Fruit fly (Drosophila melanogaster) whole organism, embryonic: ENCODE data around the gene CG34135.
A peak's percentile ranks its signal among the peaks of the same experiment; 100 is the strongest.

Experiments used
- Adf1 ChIP-seq: fragments of 200-800 bp; sonication (Bioruptor generic); IDR thresholded peaks from 2 replicates; pipeline ENCODE4 v1.3.6; 2022; ENCODE audit warnings: missing biosample characterization, missing genetic modification characterization
- CG10147 ChIP-seq: fragments of 200-800 bp; sonication (Bioruptor generic); optimal IDR thresholded peaks from 2 replicates; lab custom pipeline; 2019; ENCODE audit warnings: missing biosample characterization, mild to moderate bottlenecking, missing genetic modification characterization, moderate library complexity
- CG10565 ChIP-seq: fragments of 200-800 bp; sonication (Bioruptor generic); optimal IDR thresholded peaks from 3 replicates; lab custom pipeline; 2016; ENCODE audit warnings: missing biosample characterization, mild to moderate bottlenecking, missing genetic modification characterization
- CG11723 ChIP-seq: fragments of 200-800 bp; sonication (Bioruptor generic); optimal IDR thresholded peaks from 2 replicates; lab custom pipeline; 2017; ENCODE audit warnings: missing biosample characterization, mild to moderate bottlenecking, missing genetic modification characterization
- CG16813 ChIP-seq: fragments of 200-800 bp; sonication (Bioruptor generic); IDR thresholded peaks from 3 replicates; pipeline ENCODE4 v1.3.6; 2022; ENCODE audit warnings: missing biosample characterization, missing genetic modification characterization; ENCODE audit not compliant: partially characterized antibody
- CG17359 ChIP-seq: fragments of 200-800 bp; sonication (Bioruptor generic); optimal IDR thresholded peaks from 3 replicates; lab custom pipeline; 2018; ENCODE audit warnings: missing biosample characterization, mild to moderate bottlenecking, missing genetic modification characterization, moderate library complexity
- CG2712 ChIP-seq: fragments of 200-800 bp; optimal IDR thresholded peaks from 3 replicates; lab custom pipeline; 2019; ENCODE audit warnings: missing biosample characterization, mild to moderate bottlenecking, missing genetic modification characterization, moderate library complexity
- CG33213 ChIP-seq: fragments of 200-800 bp; sonication (Bioruptor generic); optimal IDR thresholded peaks from 3 replicates; lab custom pipeline; 2016; ENCODE audit warnings: missing biosample characterization, missing genetic modification characterization
- CG3847 ChIP-seq: fragments of 200-800 bp; sonication (Bioruptor generic); IDR thresholded peaks from 2 replicates; pipeline ENCODE4 v1.3.6; 2022; ENCODE audit warnings: missing biosample characterization, missing genetic modification characterization
- CG3995 ChIP-seq: fragments of 200-800 bp; sonication (Bioruptor generic); optimal IDR thresholded peaks from 3 replicates; lab custom pipeline; 2016; ENCODE audit warnings: missing biosample characterization, missing genetic modification characterization
- CG4328 ChIP-seq: fragments of 200-800 bp; sonication (Bioruptor generic); optimal IDR thresholded peaks from 3 replicates; lab custom pipeline; 2017; ENCODE audit warnings: missing biosample characterization, missing genetic modification reagents, missing genetic modification characterization
- CG4617 ChIP-seq: fragments of 200-800 bp; sonication (Bioruptor generic); optimal IDR thresholded peaks from 3 replicates; lab custom pipeline; 2016; ENCODE audit warnings: missing biosample characterization, missing genetic modification characterization, borderline replicate concordance
- CG5245 ChIP-seq: fragments of 200-800 bp; sonication (Bioruptor generic); optimal IDR thresholded peaks from 3 replicates; lab custom pipeline; 2016; ENCODE audit warnings: missing biosample characterization, missing genetic modification characterization
- CG6765 ChIP-seq: fragments of 200-800 bp; sonication (Bioruptor generic); optimal IDR thresholded peaks from 3 replicates; lab custom pipeline; 2017; ENCODE audit warnings: missing biosample characterization, mild to moderate bottlenecking, missing genetic modification characterization
- CG6813 ChIP-seq: fragments of 200-800 bp; sonication (Bioruptor generic); optimal IDR thresholded peaks from 2 replicates; lab custom pipeline; 2017; ENCODE audit warnings: missing biosample characterization, missing genetic modification characterization, mild to moderate bottlenecking, moderate library complexity, missing genetic modification reagents
- CG7372 ChIP-seq: fragments of 200-800 bp; sonication (Bioruptor generic); IDR thresholded peaks from 2 replicates; pipeline ENCODE4 v1.3.6; 2022; ENCODE audit warnings: missing biosample characterization, missing genetic modification characterization
- CG7745 ChIP-seq: fragments of 200-800 bp; sonication (Bioruptor generic); optimal IDR thresholded peaks from 2 replicates; lab custom pipeline; 2018; ENCODE audit warnings: missing biosample characterization, mild to moderate bottlenecking, missing genetic modification characterization, moderate library complexity
- CG8478 ChIP-seq: fragments of >200 bp; optimal IDR thresholded peaks from 2 replicates; lab custom pipeline; 2018
- D ChIP-seq, 2 experiments: fragments of 200-800 bp in 1 of 2; fragments of >200 bp in 1 of 2; sonication (Bioruptor generic) in 1 of 2; optimal IDR thresholded peaks; 2 replicates in 1 of 2; 3 replicates in 1 of 2; lab custom pipeline; 2017; ENCODE audit warnings: mild to moderate bottlenecking in 1 of 2, missing biosample characterization in 1 of 2, missing genetic modification characterization in 1 of 2, missing genetic modification reagents in 1 of 2
- Dad ChIP-seq: fragments of 200-800 bp; sonication (Bioruptor generic); optimal IDR thresholded peaks from 3 replicates; lab custom pipeline; 2016; ENCODE audit warnings: missing biosample characterization, missing genetic modification characterization
- H2.0 ChIP-seq: fragments of 200-800 bp; sonication (Bioruptor generic); IDR thresholded peaks from 2 replicates; pipeline ENCODE4 v1.3.6; 2022; ENCODE audit warnings: missing biosample characterization, missing genetic modification characterization
- Hmr ChIP-seq: fragments of 200-800 bp; sonication (Bioruptor generic); optimal IDR thresholded peaks from 3 replicates; lab custom pipeline; 2017; ENCODE audit warnings: mild to moderate bottlenecking, missing biosample characterization, missing genetic modification reagents, missing genetic modification characterization
- Meics ChIP-seq: fragments of 200-800 bp; sonication (Bioruptor generic); optimal IDR thresholded peaks from 2 replicates; lab custom pipeline; 2017; ENCODE audit warnings: missing biosample characterization, mild to moderate bottlenecking, missing genetic modification characterization
- Mes4 ChIP-seq: fragments of 200-800 bp; sonication (Bioruptor generic); optimal IDR thresholded peaks from 2 replicates; lab custom pipeline; 2016; ENCODE audit warnings: missing biosample characterization, missing genetic modification characterization
- NK7.1 ChIP-seq: fragments of 200-800 bp; sonication (Bioruptor generic); optimal IDR thresholded peaks from 3 replicates; lab custom pipeline; 2016; ENCODE audit warnings: missing biosample characterization, missing genetic modification characterization
- NfI ChIP-seq: fragments of 200-800 bp; sonication (Bioruptor generic); optimal IDR thresholded peaks from 3 replicates; lab custom pipeline; 2018; ENCODE audit warnings: missing biosample characterization, mild to moderate bottlenecking, missing genetic modification characterization, moderate library complexity
- Oaz ChIP-seq: fragments of 200-800 bp; sonication (Bioruptor generic); IDR thresholded peaks from 2 replicates; pipeline ENCODE4 v1.3.6; 2022; ENCODE audit warnings: missing biosample characterization, missing genetic modification characterization
- Opbp ChIP-seq: fragments of 200-800 bp; sonication (Bioruptor generic); IDR thresholded peaks from 3 replicates; pipeline ENCODE4 v1.3.6; 2022; ENCODE audit warnings: missing biosample characterization, missing genetic modification characterization; ENCODE audit not compliant: partially characterized antibody
- PHDP ChIP-seq: fragments of 200-800 bp; sonication (Bioruptor generic); optimal IDR thresholded peaks from 3 replicates; lab custom pipeline; 2018; ENCODE audit warnings: missing biosample characterization, mild to moderate bottlenecking, missing genetic modification characterization, moderate library complexity
- Six4 ChIP-seq: fragments of 200-800 bp; sonication (Bioruptor generic); optimal IDR thresholded peaks from 2 replicates; lab custom pipeline; 2016; ENCODE audit warnings: missing biosample characterization, missing genetic modification characterization
- br ChIP-seq: fragments of >200 bp; optimal IDR thresholded peaks from 2 replicates; lab custom pipeline; 2017
- bsh ChIP-seq, 2 experiments: fragments of 200-800 bp; sonication (Bioruptor generic); optimal IDR thresholded peaks; 2 replicates each; lab custom pipeline; 2017 to 2018; ENCODE audit warnings: mild to moderate bottlenecking in 2 of 2, missing biosample characterization in 2 of 2, missing genetic modification characterization in 2 of 2, moderate library complexity in 1 of 2
- cas ChIP-seq: fragments of 200-800 bp; sonication (Bioruptor generic); IDR thresholded peaks from 2 replicates; pipeline ENCODE4 v1.3.6; 2022; ENCODE audit warnings: missing biosample characterization, missing genetic modification characterization
- croc ChIP-seq: fragments of 200-800 bp; sonication (Bioruptor generic); conservative IDR thresholded peaks from 3 replicates; pipeline ENCODE4 v1.3.6; 2022; ENCODE audit warnings: missing biosample characterization, missing genetic modification characterization
- knrl ChIP-seq: fragments of 200-800 bp; sonication (Bioruptor generic); IDR thresholded peaks from 3 replicates; pipeline ENCODE4 v1.3.6; 2022; ENCODE audit warnings: missing biosample characterization, missing genetic modification characterization; ENCODE audit not compliant: partially characterized antibody
- lbe ChIP-seq: fragments of 200-800 bp; sonication (Bioruptor generic); optimal IDR thresholded peaks from 2 replicates; lab custom pipeline; 2016; ENCODE audit warnings: missing biosample characterization, mild to moderate bottlenecking, missing genetic modification characterization
- nom ChIP-seq: fragments of 200-800 bp; sonication (Bioruptor generic); optimal IDR thresholded peaks from 2 replicates; lab custom pipeline; 2017; ENCODE audit warnings: missing biosample characterization, missing genetic modification characterization, mild to moderate bottlenecking, moderate library complexity, missing genetic modification reagents
- otp ChIP-seq: fragments of 200-800 bp; sonication (Bioruptor generic); IDR thresholded peaks from 3 replicates; pipeline ENCODE4, ENCODE4 v1.3.6; 2022; ENCODE audit warnings: missing biosample characterization, missing genetic modification characterization
- phol ChIP-seq: fragments of 200-800 bp; sonication (Bioruptor generic); optimal IDR thresholded peaks from 3 replicates; lab custom pipeline; 2018; ENCODE audit warnings: missing biosample characterization, mild to moderate bottlenecking, missing genetic modification characterization, moderate library complexity
- pnt ChIP-seq: fragments of 200-800 bp; sonication (Bioruptor generic); optimal IDR thresholded peaks from 3 replicates; lab custom pipeline; 2016; ENCODE audit warnings: missing biosample characterization, missing genetic modification characterization
- scrt ChIP-seq: fragments of 200-800 bp; sonication (Bioruptor generic); optimal IDR thresholded peaks from 2 replicates; lab custom pipeline; 2018; ENCODE audit warnings: missing biosample characterization, mild to moderate bottlenecking, missing genetic modification characterization, moderate library complexity
- shn ChIP-seq: fragments of 200-800 bp; sonication (Bioruptor generic); optimal IDR thresholded peaks from 3 replicates; lab custom pipeline; 2016; ENCODE audit warnings: missing biosample characterization, missing genetic modification characterization
- sisA ChIP-seq: fragments of 200-800 bp; sonication (Bioruptor generic); IDR thresholded peaks from 2 replicates; pipeline ENCODE4 v1.3.6; 2022; ENCODE audit warnings: missing biosample characterization, missing genetic modification characterization
- slbo ChIP-seq: fragments of 200-800 bp; sonication (Bioruptor generic); IDR thresholded peaks from 2 replicates; pipeline ENCODE4 v1.3.6; 2022; ENCODE audit warnings: missing biosample characterization, missing genetic modification characterization
- tll ChIP-seq, 2 experiments: fragments of 200-800 bp in 1 of 2; fragments of >200 bp in 1 of 2; sonication (Bioruptor generic) in 1 of 2; optimal IDR thresholded peaks; 2 replicates each; lab custom pipeline; 2017 to 2019; ENCODE audit warnings: missing biosample characterization in 2 of 2, missing genetic modification characterization in 2 of 2, mild to moderate bottlenecking in 1 of 2, moderate library complexity in 1 of 2
- ttk ChIP-seq: fragments of 200-800 bp; sonication (Bioruptor generic); IDR thresholded peaks from 2 replicates; pipeline ENCODE4 v2.1.2; 2022; ENCODE audit warnings: missing biosample characterization, missing genetic modification characterization
- unpg ChIP-seq: fragments of 200-800 bp; sonication (Bioruptor generic); optimal IDR thresholded peaks from 3 replicates; lab custom pipeline; 2018; ENCODE audit warnings: missing biosample characterization, mild to moderate bottlenecking, missing genetic modification characterization, moderate library complexity
- wor ChIP-seq: fragments of 200-800 bp; sonication (Bioruptor generic); IDR thresholded peaks from 2 replicates; pipeline ENCODE4 v1.3.6; 2022; ENCODE audit warnings: missing biosample characterization, missing genetic modification characterization
- yki ChIP-seq: fragments of >200 bp; optimal IDR thresholded peaks from 3 replicates; lab custom pipeline; 2018

Gene CG34135

DNA sequence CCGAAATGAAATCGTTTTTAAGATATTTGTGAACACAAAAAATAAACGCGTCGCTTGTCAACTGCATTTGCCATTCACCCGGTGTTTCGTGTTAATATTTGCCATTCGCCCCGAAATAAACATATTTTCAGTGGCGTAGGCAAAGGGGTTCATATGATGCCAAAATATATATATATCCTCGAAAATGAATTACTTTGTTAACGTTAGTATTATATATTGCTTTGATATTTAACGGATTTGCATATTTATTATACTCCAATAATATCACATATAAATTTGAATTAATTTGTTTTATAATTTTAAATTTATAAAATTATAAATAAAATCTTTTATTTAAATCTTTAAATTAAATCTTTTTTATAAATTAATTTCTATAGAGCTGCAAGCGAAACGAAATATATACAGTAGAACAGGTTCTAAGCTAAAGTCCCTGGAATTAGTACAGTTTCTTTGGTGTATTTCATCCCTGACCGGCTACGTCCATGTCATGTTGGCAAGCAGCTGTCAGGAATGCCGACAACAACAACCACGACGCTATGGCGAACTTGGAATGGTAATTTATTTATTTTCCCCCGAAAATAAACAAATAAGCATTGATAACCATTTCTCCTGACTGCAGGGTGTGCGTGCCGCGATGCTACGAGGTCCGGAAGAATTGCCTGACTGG lies 36.3 kb downstream of the CG34135 start, which contains the start of the genes M1BP and CG8202 (continued):
- TF ChIP-seq Opbp (no peak), CG10565 (GFP tag; lab: Kevin White, UChicago) (peak; percentile 43), CG17359 (tag; lab: Kevin White, UChicago) (peak; percentile 84), CG11723 (GFP tag; lab: Kevin White, UChicago) (peak; percentile 87), croc (GFP tag; lab: Robert Waterston, UW) (peak; percentile 66; the same call in 1 of the 3 replicates), D (optimal IDR thresholded peaks at IDR 0.05; lab: Kevin White, UChicago) (no peak), D (GFP tag; optimal IDR thresholded peaks at IDR 0.05; lab: Kevin White, UChicago) (peak; percentile 90), CG5245 (GFP tag; lab: Kevin White, UChicago) (peak; percentile 76), NK7.1 (no peak), tll (GFP tag; optimal IDR thresholded peaks at IDR 0.05; lab: Kevin White, UChicago) (no peak), scrt (GFP tag; lab: Kevin White, UChicago) (peak; percentile 21), CG2712 (tag; lab: Kevin White, UChicago) (peak; percentile 95), lbe (GFP tag; lab: Kevin White, UChicago) (peak; percentile 78), unpg (GFP tag; lab: Kevin White, UChicago) (peak; percentile 80), CG4328 (GFP tag; lab: Kevin White, UChicago) (peak; percentile 91), Dad (GFP tag; lab: Kevin White, UChicago) (peak; percentile 43), wor (peak; percentile 56), PHDP (peak; percentile 91), phol (peak; percentile 94), sisA (GFP tag; lab: Robert Waterston, UW) (peak; percentile 76), Oaz (no peak), shn (peak; percentile 33), Meics (GFP tag; lab: Kevin White, UChicago) (peak; percentile 94), slbo (GFP tag; lab: Robert Waterston, UW) (peak; percentile 85), Adf1 (GFP tag; lab: Robert Waterston, UW) (peak; percentile 22; the same call in 1 of the 2 replicates), pnt (GFP tag; lab: Kevin White, UChicago) (peak; percentile 70), CG3847 (GFP tag; lab: Robert Waterston, UW) (peak; percentile 79), CG3995 (GFP tag; lab: Kevin White, UChicago) (no peak), CG16813 (GFP tag; lab: Robert Waterston, UW) (no peak), CG33213 (GFP tag; lab: Kevin White, UChicago) (no peak), br (lab: Kevin White, UChicago) (no peak), CG6765 (peak; percentile 87), knrl (GFP tag; lab: Robert Waterston, UW) (no peak), yki (lab: Kevin White, UChicago) (peak; percentile 29), NfI (GFP tag; lab: Kevin White, UChicago) (peak; percentile 92), CG10147 (GFP tag; lab: Kevin White, UChicago) (peak; percentile 89), Six4 (peak; percentile 86), CG8478 (lab: Kevin White, UChicago) (no peak), nom (GFP tag; lab: Kevin White, UChicago) (peak; percentile 95), H2.0 (GFP tag; lab: Robert Waterston, UW) (peak; percentile 52), Hmr (GFP tag; lab: Kevin White, UChicago) (no peak), cas (GFP tag; lab: Robert Waterston, UW) (no peak), CG4617 (GFP tag; lab: Kevin White, UChicago) (peak; percentile 54), otp (GFP tag; lab: Robert Waterston, UW) (no peak), CG7745 (tag; lab: Kevin White, UChicago) (no peak), CG6813 (GFP tag; lab: Kevin White, UChicago) (peak; percentile 81), CG7372 (GFP tag; lab: Robert Waterston, UW) (peak; percentile 79; the same call in 1 of the 2 replicates), Mes4 (GFP tag; lab: Kevin White, UChicago) (peak; percentile 47), bsh (GFP tag; optimal IDR thresholded peaks at IDR 0.05; lab: Kevin White, UChicago) (peak; percentile 67 to 86), ttk (peak; percentile 70; the same call in 1 of the 2 replicates)
